Worm (Caenorhabditis elegans) whole organism, mixed stage, embryonic: ENCODE measurements around the gene srab-8.

ENCODE experiments used
- M03D4.4 ChIP-seq: sonication (generic microtip); optimal IDR thresholded peaks from 2 replicates; lab custom pipeline; 2017; ENCODE audit warnings: mild to moderate bottlenecking, missing genetic modification characterization, missing compliant biosample characterization
- bed-3 ChIP-seq: fragments of 200-800 bp; sonication (Bioruptor generic); optimal IDR thresholded peaks from 3 replicates; lab custom pipeline; 2018; ENCODE audit warnings: mild to moderate bottlenecking, missing genetic modification characterization, moderate library complexity, missing compliant biosample characterization
- blmp-1 ChIP-seq: fragments of 150-350 bp; optimal IDR thresholded peaks from 2 replicates; lab custom pipeline; 2014; ENCODE audit warnings: missing biosample characterization, missing genetic modification characterization
- ceh-39 ChIP-seq: fragments of 150-350 bp; optimal IDR thresholded peaks from 2 replicates; lab custom pipeline; 2014; ENCODE audit warnings: missing biosample characterization, missing genetic modification characterization
- ceh-43 ChIP-seq: fragments of 200-800 bp; sonication (Bioruptor generic); optimal IDR thresholded peaks from 2 replicates; lab custom pipeline; 2018; ENCODE audit warnings: mild to moderate bottlenecking, missing genetic modification characterization, moderate library complexity, missing compliant biosample characterization
- ceh-83 ChIP-seq: fragments of 200-800 bp; sonication (Bioruptor generic); optimal IDR thresholded peaks from 2 replicates; lab custom pipeline; 2018; ENCODE audit warnings: mild to moderate bottlenecking, missing genetic modification characterization, missing compliant biosample characterization
- ces-1 ChIP-seq: fragments of 150-350 bp; optimal IDR thresholded peaks from 2 replicates; lab custom pipeline; 2014; ENCODE audit warnings: missing biosample characterization, missing genetic modification reagents, missing genetic modification characterization
- cnd-1 ChIP-seq: fragments of 200-800 bp; sonication (Bioruptor generic); optimal IDR thresholded peaks from 2 replicates; lab custom pipeline; 2018; ENCODE audit warnings: mild to moderate bottlenecking, missing genetic modification characterization, missing compliant biosample characterization
- elt-1 ChIP-seq: sonication (generic microtip); optimal IDR thresholded peaks from 2 replicates; lab custom pipeline; 2017; ENCODE audit warnings: missing genetic modification characterization, mild to moderate bottlenecking, missing compliant biosample characterization, antibody characterized with exemption, moderate library complexity, borderline replicate concordance; ENCODE audit not compliant: insufficient read depth
- ham-2 ChIP-seq: fragments of 200-800 bp; sonication (Bioruptor generic); optimal IDR thresholded peaks from 2 replicates; lab custom pipeline; 2018; ENCODE audit warnings: mild to moderate bottlenecking, missing genetic modification characterization, missing compliant biosample characterization
- hlh-1 ChIP-seq: fragments of 150-350 bp; optimal IDR thresholded peaks from 2 replicates; lab custom pipeline; 2014; ENCODE audit warnings: missing biosample characterization, missing genetic modification reagents, missing genetic modification characterization
- lsy-2 ChIP-seq: fragments of 150-350 bp; optimal IDR thresholded peaks from 2 replicates; lab custom pipeline; 2014; ENCODE audit warnings: missing biosample characterization, missing genetic modification characterization
- mab-5 ChIP-seq: fragments of 150-350 bp; optimal IDR thresholded peaks from 2 replicates; lab custom pipeline; 2014; ENCODE audit warnings: missing biosample characterization, missing genetic modification characterization
- mls-2 ChIP-seq: sonication (generic microtip); optimal IDR thresholded peaks from 2 replicates; lab custom pipeline; 2016; ENCODE audit warnings: mild to moderate bottlenecking, missing genetic modification characterization, moderate library complexity, missing compliant biosample characterization
- nhr-76 ChIP-seq: sonication (generic microtip); optimal IDR thresholded peaks from 2 replicates; lab custom pipeline; 2017; ENCODE audit warnings: missing biosample characterization, missing genetic modification characterization
- sem-2 ChIP-seq: fragments of 200-800 bp; sonication (Bioruptor generic); optimal IDR thresholded peaks from 2 replicates; lab custom pipeline; 2018; ENCODE audit warnings: mild to moderate bottlenecking, missing genetic modification characterization, missing compliant biosample characterization
- sptf-1 ChIP-seq: sonication (generic microtip); optimal IDR thresholded peaks from 2 replicates; lab custom pipeline; 2017; ENCODE audit warnings: mild to moderate bottlenecking, missing genetic modification characterization, moderate library complexity, missing compliant biosample characterization
- tbx-8 ChIP-seq: fragments of 200-800 bp; sonication (Bioruptor generic); optimal IDR thresholded peaks from 2 replicates; lab custom pipeline; 2018; ENCODE audit warnings: mild to moderate bottlenecking, missing genetic modification characterization, moderate library complexity, missing compliant biosample characterization
- unc-120 ChIP-seq: sonication (generic microtip); optimal IDR thresholded peaks from 2 replicates; lab custom pipeline; 2017; ENCODE audit warnings: missing genetic modification characterization, missing compliant biosample characterization; ENCODE audit not compliant: poor library complexity, severe bottlenecking
- unc-62 ChIP-seq: fragments of 150-350 bp; optimal IDR thresholded peaks from 2 replicates; lab custom pipeline; 2014; ENCODE audit warnings: missing biosample characterization, missing genetic modification reagents, missing genetic modification characterization
- ztf-11 ChIP-seq: fragments of 150-350 bp; optimal IDR thresholded peaks from 2 replicates; lab custom pipeline; 2014; ENCODE audit warnings: missing biosample characterization, missing genetic modification characterization

srab-8 gene

ce11 chrV:3218604-3219003, 42.3 kb downstream of the srab-8 start:
- TF ChIP-seq ztf-11 (tag; lab: Kevin White, UChicago) (no peak), cnd-1 (no peak), unc-62 (GFP tag; lab: Kevin White, UChicago) (no peak), sem-2 (no peak), ces-1 (GFP tag; lab: Kevin White, UChicago) (no peak)

DNA sequence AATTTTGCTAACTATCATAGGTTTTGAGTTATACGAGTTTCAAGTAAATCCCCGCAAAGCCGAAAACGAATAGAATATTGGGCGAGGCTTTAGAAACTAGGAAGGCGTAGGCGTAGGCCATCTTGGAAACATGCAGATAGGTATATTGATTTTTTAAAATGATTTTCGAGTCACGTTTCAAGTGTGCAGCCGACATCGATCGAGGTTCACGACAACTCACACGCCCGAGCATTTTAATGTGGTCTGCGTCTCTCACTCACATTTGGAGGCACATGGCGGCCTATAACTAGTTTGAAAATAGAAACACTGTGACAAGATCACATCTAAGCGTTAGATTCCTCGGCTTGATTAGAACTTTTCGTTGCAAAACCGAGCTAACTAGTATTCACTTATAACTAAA, 51.1 kb downstream of the srab-8 start, which contains the start of gene K08D9.2:
Gene K08D9.2, plus strand, starts transcription at position 301 of the 400 bp plus-strand sequence.
- no peak for TF ChIP-seq lsy-2 (tag; lab: Kevin White, UChicago)
- no peak for TF ChIP-seq unc-62 (GFP tag; lab: Kevin White, UChicago)
- TF ChIP-seq M03D4.4: no peak
- no peak for TF ChIP-seq sptf-1 (tag; lab: Kevin White, UChicago)
- no peak for TF ChIP-seq mab-5
- TF ChIP-seq nhr-76: no peak
- TF ChIP-seq tbx-8 (GFP tag; lab: Kevin White, UChicago): no peak
- no peak for TF ChIP-seq mls-2 (tag; lab: Kevin White, UChicago)
- no peak for TF ChIP-seq ceh-83 (GFP tag; lab: Kevin White, UChicago)
- TF ChIP-seq hlh-1 (tag; lab: Kevin White, UChicago): no peak
- no peak for TF ChIP-seq unc-120 (tag; lab: Kevin White, UChicago)
- TF ChIP-seq elt-1 (tag; lab: Kevin White, UChicago): no peak
- no peak for TF ChIP-seq blmp-1
- TF ChIP-seq cnd-1: no peak
- TF ChIP-seq ztf-11 (tag; lab: Kevin White, UChicago): no peak
- no peak for TF ChIP-seq bed-3 (GFP tag; lab: Kevin White, UChicago)
- no peak for TF ChIP-seq ham-2 (GFP tag; lab: Kevin White, UChicago)
- no peak for TF ChIP-seq ceh-39
- TF ChIP-seq ceh-43 (GFP tag; lab: Kevin White, UChicago): no peak
